Fruit fly (Drosophila melanogaster) whole organism, embryonic: ENCODE results near the gene CG6659.

Experiments used
- Adf1 ChIP-seq: fragments of 200-800 bp; sonication (Bioruptor generic); IDR thresholded peaks from 2 replicates; pipeline ENCODE4 v1.3.6; 2022; ENCODE audit warnings: missing biosample characterization, missing genetic modification characterization
- Atf6 ChIP-seq: fragments of 200-800 bp; sonication (Bioruptor generic); IDR thresholded peaks from 2 replicates; pipeline ENCODE4 v1.3.6; 2022; ENCODE audit warnings: missing biosample characterization, missing genetic modification characterization
- Blimp-1 ChIP-seq: fragments of 200-800 bp; sonication (Bioruptor generic); optimal IDR thresholded peaks from 3 replicates; lab custom pipeline; 2018; ENCODE audit warnings: missing biosample characterization, missing genetic modification characterization, mild to moderate bottlenecking, moderate library complexity, missing genetic modification reagents
- Bteb2 ChIP-seq: fragments of 200-800 bp; sonication (Bioruptor generic); optimal IDR thresholded peaks from 2 replicates; lab custom pipeline; 2016; ENCODE audit warnings: missing biosample characterization, missing genetic modification characterization
- CG10565 ChIP-seq: fragments of 200-800 bp; sonication (Bioruptor generic); optimal IDR thresholded peaks from 3 replicates; lab custom pipeline; 2016; ENCODE audit warnings: missing biosample characterization, mild to moderate bottlenecking, missing genetic modification characterization
- CG12744 ChIP-seq: fragments of 200-800 bp; sonication (Bioruptor generic); optimal IDR thresholded peaks from 2 replicates; lab custom pipeline; 2016; ENCODE audit warnings: missing biosample characterization, missing genetic modification characterization
- CG13296 ChIP-seq: fragments of 200-800 bp; sonication (Bioruptor generic); optimal IDR thresholded peaks from 3 replicates; lab custom pipeline; 2018; ENCODE audit warnings: missing biosample characterization, mild to moderate bottlenecking, missing genetic modification characterization
- CG15269 ChIP-seq: fragments of 200-800 bp; sonication (Bioruptor generic); optimal IDR thresholded peaks from 2 replicates; lab custom pipeline; 2018; ENCODE audit warnings: missing biosample characterization, mild to moderate bottlenecking, missing genetic modification characterization, moderate library complexity
- CG17568 ChIP-seq: fragments of 200-800 bp; sonication (Bioruptor generic); optimal IDR thresholded peaks from 2 replicates; lab custom pipeline; 2018; ENCODE audit warnings: missing biosample characterization, mild to moderate bottlenecking, missing genetic modification characterization, moderate library complexity
- CG18476 ChIP-seq: fragments of 200-800 bp; sonication (Bioruptor generic); optimal IDR thresholded peaks from 2 replicates; lab custom pipeline; 2016; ENCODE audit warnings: missing biosample characterization, mild to moderate bottlenecking, missing genetic modification characterization
- CG18764 ChIP-seq: fragments of 200-800 bp; sonication (Bioruptor generic); optimal IDR thresholded peaks from 3 replicates; lab custom pipeline; 2016; ENCODE audit warnings: missing biosample characterization, missing genetic modification characterization
- CG2116 ChIP-seq: fragments of 200-800 bp; sonication (Bioruptor generic); optimal IDR thresholded peaks from 3 replicates; lab custom pipeline; 2018; ENCODE audit warnings: missing biosample characterization, mild to moderate bottlenecking, missing genetic modification characterization
- CG2712 ChIP-seq: fragments of 200-800 bp; optimal IDR thresholded peaks from 3 replicates; lab custom pipeline; 2019; ENCODE audit warnings: missing biosample characterization, mild to moderate bottlenecking, missing genetic modification characterization, moderate library complexity
- CG2875 ChIP-seq: fragments of 200-800 bp; sonication (Bioruptor generic); optimal IDR thresholded peaks from 2 replicates; lab custom pipeline; 2017; ENCODE audit warnings: missing biosample characterization, mild to moderate bottlenecking, missing genetic modification characterization, missing genetic modification reagents
- CG3163 ChIP-seq: fragments of 200-800 bp; sonication (Bioruptor generic); optimal IDR thresholded peaks from 3 replicates; lab custom pipeline; 2016; ENCODE audit warnings: missing biosample characterization, missing genetic modification characterization
- CG5180 ChIP-seq: fragments of 200-800 bp; sonication (Bioruptor generic); optimal IDR thresholded peaks from 3 replicates; lab custom pipeline; 2017; ENCODE audit warnings: missing biosample characterization, missing genetic modification characterization, mild to moderate bottlenecking, moderate library complexity, missing genetic modification reagents
- CG5245 ChIP-seq: fragments of 200-800 bp; sonication (Bioruptor generic); optimal IDR thresholded peaks from 3 replicates; lab custom pipeline; 2016; ENCODE audit warnings: missing biosample characterization, missing genetic modification characterization
- CG6791 ChIP-seq: fragments of 200-800 bp; sonication (Bioruptor generic); IDR thresholded peaks from 3 replicates; pipeline ENCODE4 v1.3.6; 2022; ENCODE audit warnings: missing biosample characterization, missing genetic modification characterization; ENCODE audit not compliant: partially characterized antibody
- CG7372 ChIP-seq: fragments of 200-800 bp; sonication (Bioruptor generic); IDR thresholded peaks from 2 replicates; pipeline ENCODE4 v1.3.6; 2022; ENCODE audit warnings: missing biosample characterization, missing genetic modification characterization
- CG9437 ChIP-seq: fragments of 200-800 bp; sonication (Bioruptor generic); optimal IDR thresholded peaks from 2 replicates; lab custom pipeline; 2018; ENCODE audit warnings: missing biosample characterization, mild to moderate bottlenecking, missing genetic modification characterization
- CTCF ChIP-seq: fragments of 200-800 bp; sonication (Bioruptor generic); optimal IDR thresholded peaks from 2 replicates; lab custom pipeline; 2017; ENCODE audit warnings: missing biosample characterization, mild to moderate bottlenecking, missing genetic modification characterization, moderate library complexity
- Dad ChIP-seq: fragments of 200-800 bp; sonication (Bioruptor generic); optimal IDR thresholded peaks from 3 replicates; lab custom pipeline; 2016; ENCODE audit warnings: missing biosample characterization, missing genetic modification characterization
- Deaf1 ChIP-seq: fragments of 200-800 bp; optimal IDR thresholded peaks from 3 replicates; lab custom pipeline; 2019; ENCODE audit warnings: missing biosample characterization, mild to moderate bottlenecking, missing genetic modification characterization, moderate library complexity
- Gsc ChIP-seq: fragments of 200-800 bp; sonication (Bioruptor generic); IDR thresholded peaks from 2 replicates; pipeline ENCODE4 v1.3.6; 2022; ENCODE audit warnings: missing biosample characterization, missing genetic modification characterization
- HLH3B ChIP-seq: fragments of 200-800 bp; sonication (Bioruptor generic); IDR thresholded peaks from 2 replicates; pipeline ENCODE4 v1.3.6; 2022; ENCODE audit warnings: missing biosample characterization, missing genetic modification characterization
- Ptx1 ChIP-seq: fragments of 200-800 bp; sonication (Bioruptor generic); IDR thresholded peaks from 2 replicates; pipeline ENCODE4 v1.3.6; 2022; ENCODE audit warnings: missing biosample characterization, missing genetic modification characterization
- Sox100B ChIP-seq: fragments of 200-800 bp; sonication (Bioruptor generic); optimal IDR thresholded peaks from 3 replicates; lab custom pipeline; 2018; ENCODE audit warnings: missing biosample characterization, mild to moderate bottlenecking, missing genetic modification characterization
- Spps ChIP-seq: fragments of 200-800 bp; sonication (Bioruptor generic); optimal IDR thresholded peaks from 2 replicates; lab custom pipeline; 2018; ENCODE audit warnings: missing biosample characterization, mild to moderate bottlenecking, missing genetic modification characterization
- Sry-β ChIP-seq: fragments of 200-800 bp; sonication (Bioruptor generic); optimal IDR thresholded peaks from 2 replicates; lab custom pipeline; 2018; ENCODE audit warnings: missing biosample characterization, mild to moderate bottlenecking, missing genetic modification characterization, moderate library complexity
- Trl ChIP-seq, 3 experiments: fragments of >200 bp in 2 of 3; fragments of 200-800 bp in 1 of 3; sonication (Bioruptor generic) in 1 of 3; optimal IDR thresholded peaks; 2 replicates in 1 of 3; 3 replicates in 2 of 3; lab custom pipeline; 2016 to 2017; ENCODE audit warnings: missing biosample characterization in 1 of 3, missing genetic modification characterization in 1 of 3
- Vsx1 ChIP-seq: fragments of 200-800 bp; sonication (Bioruptor generic); optimal IDR thresholded peaks from 2 replicates; lab custom pipeline; 2017; ENCODE audit warnings: missing biosample characterization, mild to moderate bottlenecking, missing genetic modification characterization, missing genetic modification reagents
- Xbp1 ChIP-seq: fragments of 200-800 bp; sonication (Bioruptor generic); optimal IDR thresholded peaks from 3 replicates; lab custom pipeline; 2016; ENCODE audit warnings: missing biosample characterization, mild to moderate bottlenecking, missing genetic modification characterization
- amos ChIP-seq: fragments of 200-800 bp; sonication (Bioruptor generic); IDR thresholded peaks from 2 replicates; pipeline ENCODE4 v1.3.6; 2022; ENCODE audit warnings: missing biosample characterization, missing genetic modification characterization; ENCODE audit not compliant: partially characterized antibody
- aop ChIP-seq: fragments of 200-800 bp; sonication (Bioruptor generic); IDR thresholded peaks from 2 replicates; pipeline ENCODE4 v1.3.6; 2022; ENCODE audit warnings: missing biosample characterization, missing genetic modification characterization
- ato ChIP-seq: fragments of 200-800 bp; sonication (Bioruptor generic); IDR thresholded peaks from 2 replicates; pipeline ENCODE4 v1.3.6; 2022; ENCODE audit warnings: missing biosample characterization, missing genetic modification characterization; ENCODE audit not compliant: partially characterized antibody
- az2 ChIP-seq: fragments of 200-800 bp; sonication (Bioruptor generic); optimal IDR thresholded peaks from 3 replicates; lab custom pipeline; 2016; ENCODE audit warnings: missing biosample characterization, missing genetic modification characterization
- ci ChIP-seq: fragments of 200-800 bp; sonication (Bioruptor generic); IDR thresholded peaks from 3 replicates; pipeline ENCODE4 v1.3.6; 2022; ENCODE audit warnings: missing biosample characterization, missing genetic modification characterization
- crp ChIP-seq, 2 experiments: fragments of 200-800 bp; sonication (Bioruptor generic); optimal IDR thresholded peaks; 2 replicates in 1 of 2; 3 replicates in 1 of 2; lab custom pipeline; 2017; ENCODE audit warnings: missing biosample characterization in 2 of 2, missing genetic modification characterization in 2 of 2, mild to moderate bottlenecking in 1 of 2, moderate library complexity in 1 of 2
- dati ChIP-seq: fragments of 200-800 bp; sonication (Bioruptor generic); IDR thresholded peaks from 2 replicates; pipeline ENCODE4 v1.3.6; 2022; ENCODE audit warnings: missing biosample characterization, missing genetic modification characterization
- gt ChIP-seq: fragments of 200-800 bp; sonication (Bioruptor generic); IDR thresholded peaks from 2 replicates; pipeline ENCODE4 v1.3.6; 2022; ENCODE audit warnings: missing biosample characterization, missing genetic modification characterization
- kay ChIP-seq: fragments of 200-800 bp; sonication (Bioruptor generic); optimal IDR thresholded peaks from 2 replicates; lab custom pipeline; 2016; ENCODE audit warnings: missing biosample characterization, missing genetic modification characterization
- knrl ChIP-seq: fragments of 200-800 bp; sonication (Bioruptor generic); IDR thresholded peaks from 3 replicates; pipeline ENCODE4 v1.3.6; 2022; ENCODE audit warnings: missing biosample characterization, missing genetic modification characterization; ENCODE audit not compliant: partially characterized antibody
- nau ChIP-seq: fragments of 200-800 bp; sonication (Bioruptor generic); optimal IDR thresholded peaks from 3 replicates; lab custom pipeline; 2017; ENCODE audit warnings: missing biosample characterization, mild to moderate bottlenecking, missing genetic modification characterization, missing genetic modification reagents
- pum ChIP-seq: fragments of 200-800 bp; sonication (Bioruptor generic); optimal IDR thresholded peaks from 2 replicates; lab custom pipeline; 2016; ENCODE audit warnings: missing biosample characterization, missing genetic modification characterization
- sisA ChIP-seq: fragments of 200-800 bp; sonication (Bioruptor generic); IDR thresholded peaks from 2 replicates; pipeline ENCODE4 v1.3.6; 2022; ENCODE audit warnings: missing biosample characterization, missing genetic modification characterization
- sqz ChIP-seq: fragments of 200-800 bp; sonication (Bioruptor generic); optimal IDR thresholded peaks from 3 replicates; lab custom pipeline; 2018; ENCODE audit warnings: missing biosample characterization, mild to moderate bottlenecking, missing genetic modification characterization
- tio ChIP-seq: fragments of 200-800 bp; sonication (Bioruptor generic); optimal IDR thresholded peaks from 2 replicates; lab custom pipeline; 2017; ENCODE audit warnings: missing biosample characterization, missing genetic modification characterization, inconsistent platforms
- twi ChIP-seq: fragments of 200-800 bp; optimal IDR thresholded peaks from 2 replicates; lab custom pipeline; 2019; ENCODE audit warnings: missing biosample characterization, mild to moderate bottlenecking, missing genetic modification characterization, moderate library complexity
- vfl ChIP-seq: fragments of 200-800 bp; sonication (Bioruptor generic); optimal IDR thresholded peaks from 2 replicates; lab custom pipeline; 2016; ENCODE audit warnings: missing biosample characterization, missing genetic modification characterization
- vvl ChIP-seq: fragments of 200-800 bp; sonication (Bioruptor generic); IDR thresholded peaks from 2 replicates; pipeline ENCODE4 v1.3.6; 2022; ENCODE audit warnings: missing biosample characterization, missing genetic modification characterization
- z ChIP-seq: fragments of 200-800 bp; sonication (Bioruptor generic); IDR thresholded peaks from 3 replicates; pipeline ENCODE4 v1.3.6; 2022; ENCODE audit warnings: missing biosample characterization, missing genetic modification characterization
- zf30C ChIP-seq: fragments of 200-800 bp; sonication (Bioruptor generic); optimal IDR thresholded peaks from 3 replicates; lab custom pipeline; 2018; ENCODE audit warnings: missing biosample characterization, mild to moderate bottlenecking, missing genetic modification characterization

Gene CG6659

DNA sequence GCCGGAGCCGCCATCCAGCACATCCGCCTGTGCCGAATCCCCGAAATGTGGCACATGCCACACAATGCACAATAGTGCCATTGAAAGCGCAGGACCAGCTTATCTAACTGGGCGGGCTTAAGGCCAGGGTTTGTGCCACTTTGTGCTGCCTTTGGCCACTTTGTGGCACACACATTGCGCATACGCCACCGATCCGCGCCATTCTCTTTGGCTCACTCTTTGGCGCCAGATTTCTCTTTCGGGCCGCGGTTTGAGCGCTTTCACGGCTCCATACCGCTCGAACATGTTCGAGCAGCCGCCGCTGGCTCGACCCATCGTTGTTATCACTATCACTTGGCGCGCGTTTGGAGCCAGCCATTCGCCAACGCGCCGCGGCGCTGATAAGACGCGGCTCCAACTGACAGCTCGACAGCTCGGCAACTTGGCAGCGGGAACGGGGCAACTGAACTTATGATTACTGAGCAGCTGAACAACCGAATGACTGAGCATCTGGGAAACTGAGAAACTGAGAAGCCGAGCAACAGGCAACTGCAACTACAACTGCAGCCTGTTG lies 8.7 kb upstream of the CG6659 start (continued):
- no peak for TF ChIP-seq Ptx1 (GFP tag; lab: Robert Waterston, UW)
- TF ChIP-seq z (GFP tag; lab: Robert Waterston, UW) = peak; percentile 92
- TF ChIP-seq Adf1 = peak; percentile 30; the same call in 1 of the 2 replicates
- no peak for TF ChIP-seq ato (GFP tag; lab: Robert Waterston, UW)
- TF ChIP-seq amos (GFP tag; lab: Robert Waterston, UW) = no peak
- 0 out of 3 replicates have a peak, but pooled peaks have one; percentile 9 for TF ChIP-seq knrl (GFP tag; lab: Robert Waterston, UW)
- TF ChIP-seq ci = no peak
- no peak for TF ChIP-seq CG6791
- TF ChIP-seq CG10565 (GFP tag; lab: Kevin White, UChicago) = no peak
- TF ChIP-seq CG7372 (GFP tag; lab: Robert Waterston, UW) = peak; percentile 56
- no peak for TF ChIP-seq az2 (GFP tag; lab: Kevin White, UChicago)
- no peak for TF ChIP-seq twi (tag; lab: Kevin White, UChicago)
- TF ChIP-seq pum = no peak
- no peak for TF ChIP-seq crp (GFP tag; optimal IDR thresholded peaks at IDR 0.05; lab: Kevin White, UChicago)
- peak; percentile 33 for TF ChIP-seq Deaf1 (tag; lab: Kevin White, UChicago)
- no peak for TF ChIP-seq Vsx1 (GFP tag; lab: Kevin White, UChicago)
- TF ChIP-seq CG2712 (tag; lab: Kevin White, UChicago) = no peak
- no peak for TF ChIP-seq CTCF (GFP tag; lab: Kevin White, UChicago)
- 0 out of 2 replicates have a peak, but pooled peaks have one; percentile 13 for TF ChIP-seq vvl (GFP tag; lab: Robert Waterston, UW)
- no peak for TF ChIP-seq gt (GFP tag; lab: Robert Waterston, UW)
- TF ChIP-seq CG3163 (GFP tag; lab: Kevin White, UChicago) = peak; percentile 81
- no peak for TF ChIP-seq Atf6 (GFP tag; lab: Robert Waterston, UW)
- TF ChIP-seq Blimp-1 (GFP tag; lab: Kevin White, UChicago) = peak; percentile 7
- TF ChIP-seq vfl (GFP tag; lab: Kevin White, UChicago) = no peak
- TF ChIP-seq CG18476 (GFP tag; lab: Kevin White, UChicago) = no peak
- no peak for TF ChIP-seq HLH3B (GFP tag; lab: Robert Waterston, UW)
- TF ChIP-seq CG5245 = no peak
- TF ChIP-seq CG18764 (GFP tag; lab: Kevin White, UChicago) = no peak
- TF ChIP-seq CG12744 = no peak
- peak; percentile 98 for TF ChIP-seq CG5180 (GFP tag; lab: Kevin White, UChicago)
- TF ChIP-seq tio (GFP tag; lab: Kevin White, UChicago) = no peak
- TF ChIP-seq CG13296 = no peak
- TF ChIP-seq Dad (GFP tag; lab: Kevin White, UChicago) = no peak
- no peak for TF ChIP-seq kay (GFP tag; lab: Kevin White, UChicago)
- peak in 1 of 2 experiments; percentile 13 for TF ChIP-seq Trl (optimal IDR thresholded peaks at IDR 0.05; lab: Kevin White, UChicago)
- TF ChIP-seq Trl (GFP tag; optimal IDR thresholded peaks at IDR 0.05; lab: Kevin White, UChicago) = no peak

DNA sequence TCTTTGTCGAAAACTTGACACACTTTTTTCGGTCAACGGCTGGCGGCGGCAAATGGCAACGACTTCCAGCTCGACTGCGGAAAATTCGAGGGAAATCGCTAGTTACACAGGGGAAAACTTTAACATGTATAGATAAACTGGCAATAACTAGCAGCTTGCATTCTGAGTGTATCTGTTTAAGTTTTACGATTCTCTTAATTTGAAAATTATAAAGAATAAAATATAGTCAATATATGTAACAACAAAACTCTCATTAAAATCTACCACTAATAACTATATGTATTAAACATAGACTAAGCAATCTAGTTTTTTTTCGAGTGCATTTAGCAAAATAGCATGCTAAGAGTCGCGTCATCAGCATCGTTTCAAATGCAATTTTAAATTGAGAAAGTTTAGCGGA lies 6.3 kb upstream of the CG6659 start:
- TF ChIP-seq CG15269 (tag; lab: Kevin White, UChicago) = no peak
- no peak for TF ChIP-seq aop (GFP tag; lab: Robert Waterston, UW)
- no peak for TF ChIP-seq CG17568 (GFP tag; lab: Kevin White, UChicago)
- no peak for TF ChIP-seq zf30C (GFP tag; lab: Kevin White, UChicago)
- no peak for TF ChIP-seq CG2116 (GFP tag; lab: Kevin White, UChicago)
- no peak for TF ChIP-seq sisA (GFP tag; lab: Robert Waterston, UW)
- TF ChIP-seq CG2875 (GFP tag; lab: Kevin White, UChicago) = no peak
- TF ChIP-seq Gsc = no peak
- TF ChIP-seq Sry-β (GFP tag; lab: Kevin White, UChicago) = no peak
- TF ChIP-seq sqz (GFP tag; lab: Kevin White, UChicago) = no peak
- no peak for TF ChIP-seq Spps (tag; lab: Kevin White, UChicago)
- no peak for TF ChIP-seq nau (GFP tag; lab: Kevin White, UChicago)
- no peak for TF ChIP-seq Xbp1
- no peak for TF ChIP-seq Bteb2
- no peak for TF ChIP-seq CG9437
- no peak for TF ChIP-seq dati (GFP tag; lab: Robert Waterston, UW)
- no peak for TF ChIP-seq Sox100B (GFP tag; lab: Kevin White, UChicago)
